Worm (Caenorhabditis elegans) whole organism, young adult: ENCODE results near the gene prp-9.

Source experiments
- F57A8.1 ChIP-seq: fragments of 200-800 bp; sonication (Bioruptor generic); optimal IDR thresholded peaks from 2 replicates; lab custom pipeline; 2018; ENCODE audit warnings: mild to moderate bottlenecking, missing genetic modification characterization, moderate library complexity, missing compliant biosample characterization
- gei-17 ChIP-seq: fragments of 200-800 bp; sonication (Bioruptor generic); optimal IDR thresholded peaks from 2 replicates; lab custom pipeline; 2018; ENCODE audit warnings: mild to moderate bottlenecking, missing genetic modification characterization, missing compliant biosample characterization

- TF ChIP-seq gei-17 (GFP tag; lab: Kevin White, UChicago) (no peak), F57A8.1 (GFP tag; lab: Kevin White, UChicago) (no peak)
Measured at ce11 chrII:8488123-8488522, 37.1 kb downstream of the prp-9 start.
